Fruit fly (Drosophila melanogaster) Kc167 (cell line): ENCODE data around the gene Nazo.

Experiments
- Myc ChIP-seq: fragments of >200 bp; optimal IDR thresholded peaks from 2 replicates; lab custom pipeline; 2017; ENCODE audit warnings: missing external identifiers
- Sin3A ChIP-seq: fragments of >200 bp; optimal IDR thresholded peaks from 2 replicates; lab custom pipeline; 2018; ENCODE audit warnings: missing external identifiers
- h ChIP-seq: fragments of >200 bp; optimal IDR thresholded peaks from 3 replicates; lab custom pipeline; 2018; ENCODE audit warnings: missing external identifiers
- insv ChIP-seq: fragments of >200 bp; optimal IDR thresholded peaks from 3 replicates; lab custom pipeline; 2018; ENCODE audit warnings: missing external identifiers
- psq ChIP-seq: fragments of >200 bp; optimal IDR thresholded peaks from 2 replicates; lab custom pipeline; 2017; ENCODE audit warnings: missing external identifiers
- ttk ChIP-seq: sonication (Bioruptor generic); optimal IDR thresholded peaks from 2 replicates; lab custom pipeline; 2017; ENCODE audit warnings: missing external identifiers

Nazo gene

DNA sequence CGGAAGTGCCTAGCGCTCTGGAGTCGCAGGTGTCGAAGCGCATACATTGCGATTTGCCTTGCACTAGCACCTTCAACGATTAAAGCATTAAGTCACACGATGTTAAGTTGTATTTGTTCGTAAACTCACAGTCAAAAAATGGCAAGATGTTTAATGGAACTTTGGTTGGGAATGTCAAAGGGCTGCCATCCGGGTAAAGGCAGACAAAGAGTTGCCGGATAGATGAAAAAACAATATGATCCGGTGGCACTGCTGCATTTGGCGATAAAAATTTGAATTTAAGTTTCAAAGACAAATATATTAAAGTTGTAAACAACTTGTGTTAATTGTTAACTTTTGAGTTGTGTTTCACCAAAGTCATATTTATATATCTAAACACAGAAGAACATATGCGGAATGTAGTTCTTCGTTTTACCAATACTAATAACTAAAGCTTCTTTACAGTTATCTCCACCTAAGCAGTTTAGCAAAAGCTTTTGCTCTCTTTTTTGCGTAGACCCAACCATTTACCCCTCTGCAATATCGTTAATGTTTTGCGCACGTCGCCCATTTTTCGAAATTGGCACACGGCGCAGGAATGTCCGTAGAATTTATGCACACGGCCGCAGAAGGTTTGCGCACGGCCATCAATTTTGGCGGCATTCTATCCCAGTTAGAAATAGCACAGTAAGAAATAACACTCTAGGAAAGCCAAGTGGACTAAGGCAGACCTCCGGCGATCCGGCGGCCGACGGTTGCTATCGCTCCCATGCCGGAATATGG is 28.8 kb downstream of the Nazo start, which contains the start of gene Coq2:
Gene Coq2 (minus strand): TSS at position 200 of the 762 bp plus-strand sequence.
- TF ChIP-seq h (no peak), insv (lab: Kevin White, UChicago) (no peak), Myc (lab: Kevin White, UChicago) (no peak), psq (lab: Kevin White, UChicago) (no peak), ttk (lab: Kevin White, UChicago) (no peak), Sin3A (lab: Kevin White, UChicago) (no peak)

DNA sequence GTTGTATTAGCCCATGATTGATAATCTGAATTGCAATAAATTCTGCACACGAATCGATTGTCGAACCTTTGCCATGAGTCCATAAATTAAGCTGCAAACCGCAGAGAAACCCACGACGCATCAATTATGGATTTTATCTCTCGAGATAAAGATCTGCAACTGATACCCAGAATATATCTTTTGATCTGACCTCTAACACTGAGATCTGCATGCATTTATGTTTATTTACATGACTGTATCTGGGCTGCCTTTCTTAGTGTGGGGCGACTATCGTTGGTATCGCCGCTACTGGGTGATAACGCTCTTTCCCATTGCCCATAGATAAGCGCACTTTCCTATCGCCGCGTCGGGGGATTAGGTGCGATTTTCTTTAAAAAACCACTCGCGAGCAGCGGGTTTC is 29.5 kb downstream of the Nazo start, which contains the start of gene Ctr1B:
Gene Ctr1B (plus strand): TSS at position 398 of the 400 bp plus-strand sequence.
- TF ChIP-seq Sin3A (lab: Kevin White, UChicago) (no peak), psq (lab: Kevin White, UChicago) (no peak), insv (lab: Kevin White, UChicago) (no peak), h (no peak), ttk (lab: Kevin White, UChicago) (no peak), Myc (lab: Kevin White, UChicago) (no peak)

DNA sequence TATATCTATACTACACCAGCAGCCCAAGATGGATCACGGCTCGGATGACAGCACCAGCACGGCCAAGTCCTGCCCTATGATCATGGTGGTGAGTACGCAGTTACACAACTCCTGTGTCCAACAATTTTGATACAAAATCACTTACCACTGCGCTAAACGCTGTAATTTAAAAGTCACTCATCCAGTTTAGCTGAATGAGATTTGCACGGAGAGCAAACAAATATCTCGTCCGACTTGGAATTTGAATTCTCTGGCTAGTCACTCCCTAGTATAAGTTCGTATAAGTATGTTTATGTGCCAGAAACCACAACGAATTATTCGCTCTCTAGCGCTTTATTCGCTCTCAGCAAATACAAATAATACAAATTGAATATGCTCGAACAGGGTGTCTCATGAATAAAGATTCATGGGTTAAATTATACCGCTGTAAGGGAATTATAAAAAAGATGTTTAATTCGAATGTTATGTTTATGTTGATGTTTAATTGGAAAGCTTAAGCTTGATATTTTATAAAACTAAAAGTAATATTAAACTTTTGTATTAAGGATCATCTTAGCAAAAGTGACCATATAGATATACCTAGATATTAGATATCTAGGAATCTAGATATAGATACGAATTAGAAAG is 30.1 kb downstream of the Nazo start:
- TF ChIP-seq Myc (lab: Kevin White, UChicago) (no peak), ttk (lab: Kevin White, UChicago) (no peak), psq (lab: Kevin White, UChicago) (no peak), h (no peak), insv (lab: Kevin White, UChicago) (no peak), Sin3A (lab: Kevin White, UChicago) (no peak)

DNA sequence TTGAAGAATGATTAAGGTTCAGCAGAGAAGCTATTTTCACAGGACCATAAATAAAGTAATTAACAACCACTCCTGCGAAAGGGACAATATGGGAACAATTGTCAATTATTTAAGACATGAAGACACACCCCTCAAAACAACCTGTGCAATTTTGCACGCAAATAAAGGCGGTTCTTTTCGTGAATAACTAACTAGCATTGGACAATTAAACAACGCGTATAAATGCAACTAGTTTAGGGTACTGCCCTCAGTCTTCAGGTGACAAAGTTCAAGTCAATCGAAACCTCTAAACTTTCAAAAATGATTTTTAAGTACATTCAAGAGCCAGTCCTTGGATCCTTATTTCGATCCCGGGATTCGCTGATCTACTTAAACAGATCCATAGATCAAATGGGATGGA is 33.8 kb downstream of the Nazo start, which contains the start of gene Or85a:
Gene Or85a (plus strand): TSS at position 301 of the 400 bp plus-strand sequence.
- no peak for TF ChIP-seq Sin3A (lab: Kevin White, UChicago)
- no peak for TF ChIP-seq h
- no peak for TF ChIP-seq insv (lab: Kevin White, UChicago)
- TF ChIP-seq ttk (lab: Kevin White, UChicago) = no peak
- TF ChIP-seq Myc (lab: Kevin White, UChicago) = no peak
- no peak for TF ChIP-seq psq (lab: Kevin White, UChicago)

DNA sequence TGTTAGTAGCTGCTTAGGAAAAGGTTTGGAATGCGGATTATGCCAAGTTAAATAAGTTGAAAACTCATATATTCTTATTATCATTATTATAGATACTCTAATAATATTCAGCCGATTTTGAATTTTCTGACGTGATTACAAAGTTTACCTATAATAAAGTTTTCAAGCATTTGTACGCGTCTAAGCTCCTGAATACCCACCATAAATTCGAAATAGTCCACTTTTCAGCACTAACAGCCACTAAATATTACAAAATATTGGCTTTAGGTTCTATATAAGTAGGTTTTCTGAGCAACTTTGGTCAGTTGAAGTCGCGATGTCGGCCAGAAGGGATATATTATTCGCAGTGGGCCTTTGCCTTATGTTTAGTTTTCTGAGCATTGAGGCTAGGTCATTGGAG is 36.3 kb downstream of the Nazo start, which contains the start of gene CG7443:
Gene CG7443 (plus strand): TSS at position 301 of the 400 bp plus-strand sequence.
- TF ChIP-seq psq (lab: Kevin White, UChicago) (no peak), h (no peak), ttk (lab: Kevin White, UChicago) (no peak), Myc (lab: Kevin White, UChicago) (no peak), Sin3A (lab: Kevin White, UChicago) (no peak), insv (lab: Kevin White, UChicago) (no peak)

DNA sequence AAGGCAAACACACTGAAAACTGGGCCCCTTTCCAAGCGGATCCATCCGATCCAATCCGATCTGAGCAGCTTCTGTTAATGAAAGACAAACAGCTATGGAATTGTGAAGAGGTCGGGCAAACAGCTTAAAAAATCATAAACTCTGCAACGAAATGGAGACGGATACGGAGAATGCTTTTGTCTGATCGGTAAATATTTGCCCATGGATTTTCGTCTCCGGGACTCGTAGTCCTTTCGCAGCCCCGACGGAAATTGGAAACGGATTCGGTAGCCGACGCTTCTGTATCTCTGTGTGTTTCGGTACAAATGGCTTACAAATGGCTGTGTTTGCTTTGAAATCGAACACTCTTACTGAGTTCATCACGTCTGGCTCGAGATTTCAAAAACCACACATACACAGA is 39.2 kb downstream of the Nazo start:
- no peak for TF ChIP-seq Sin3A (lab: Kevin White, UChicago)
- no peak for TF ChIP-seq h
- no peak for TF ChIP-seq psq (lab: Kevin White, UChicago)
- no peak for TF ChIP-seq Myc (lab: Kevin White, UChicago)
- TF ChIP-seq ttk (lab: Kevin White, UChicago) = no peak
- TF ChIP-seq insv (lab: Kevin White, UChicago) = no peak

DNA sequence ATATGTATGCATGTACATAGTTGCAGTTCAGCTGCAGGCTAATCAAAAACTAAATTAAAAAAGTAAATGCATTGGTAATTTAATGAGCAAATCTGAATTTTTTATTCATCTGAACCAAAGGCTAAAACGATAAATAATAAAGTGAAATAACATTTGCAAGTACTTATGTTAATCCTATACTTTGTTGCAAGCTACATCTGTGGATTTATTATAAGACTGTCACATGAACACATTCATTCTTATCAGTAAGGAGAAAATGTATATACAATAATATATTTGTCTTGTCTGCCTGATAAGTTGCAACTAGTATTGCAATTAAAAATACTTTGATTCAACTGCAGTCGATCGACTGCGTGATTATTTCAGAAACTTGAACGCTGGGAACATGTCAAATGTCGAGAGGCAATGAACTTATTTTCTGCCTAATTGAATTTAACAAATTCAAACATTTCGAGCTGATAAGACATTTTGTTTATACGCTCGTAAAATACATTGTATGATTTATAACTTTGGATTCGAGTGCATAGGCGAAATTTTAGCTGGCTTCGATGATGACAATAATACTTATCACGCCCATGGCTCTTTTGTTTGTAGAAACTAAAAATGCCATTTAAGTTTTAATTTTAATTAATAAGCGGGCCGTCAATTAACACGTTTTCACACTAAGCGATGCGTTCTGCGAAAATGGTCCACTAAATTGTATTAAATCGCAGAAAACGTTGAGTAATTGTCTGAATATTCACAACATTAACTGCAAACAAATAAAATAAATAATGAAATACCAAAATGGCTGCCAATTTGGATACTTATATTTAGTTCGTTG is 40.5 kb downstream of the Nazo start:
- TF ChIP-seq insv (lab: Kevin White, UChicago) (no peak), ttk (lab: Kevin White, UChicago) (no peak), Sin3A (lab: Kevin White, UChicago) (no peak), psq (lab: Kevin White, UChicago) (no peak), h (no peak), Myc (lab: Kevin White, UChicago) (no peak)

DNA sequence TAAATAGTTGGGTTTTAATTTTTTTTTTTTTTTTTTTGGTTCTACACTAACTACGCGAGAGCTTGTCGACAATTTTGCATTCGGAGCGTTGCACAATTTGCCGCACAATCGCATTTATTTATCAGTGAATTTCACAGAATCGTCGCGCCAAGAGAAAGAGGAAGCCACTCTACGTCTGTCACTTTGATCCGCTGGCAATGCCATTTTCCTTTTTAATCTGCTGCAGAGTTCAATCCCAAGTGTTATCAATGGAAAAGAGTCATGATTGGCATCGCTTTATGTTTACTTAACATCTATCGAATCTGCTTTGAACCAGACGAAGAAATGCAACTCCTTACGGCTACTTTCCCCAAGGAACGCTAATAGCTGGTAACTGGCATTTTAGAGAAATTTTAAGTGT is 42.0 kb downstream of the Nazo start:
- TF ChIP-seq Sin3A (lab: Kevin White, UChicago) = no peak
- no peak for TF ChIP-seq Myc (lab: Kevin White, UChicago)
- no peak for TF ChIP-seq insv (lab: Kevin White, UChicago)
- TF ChIP-seq psq (lab: Kevin White, UChicago) = no peak
- TF ChIP-seq h = no peak

DNA sequence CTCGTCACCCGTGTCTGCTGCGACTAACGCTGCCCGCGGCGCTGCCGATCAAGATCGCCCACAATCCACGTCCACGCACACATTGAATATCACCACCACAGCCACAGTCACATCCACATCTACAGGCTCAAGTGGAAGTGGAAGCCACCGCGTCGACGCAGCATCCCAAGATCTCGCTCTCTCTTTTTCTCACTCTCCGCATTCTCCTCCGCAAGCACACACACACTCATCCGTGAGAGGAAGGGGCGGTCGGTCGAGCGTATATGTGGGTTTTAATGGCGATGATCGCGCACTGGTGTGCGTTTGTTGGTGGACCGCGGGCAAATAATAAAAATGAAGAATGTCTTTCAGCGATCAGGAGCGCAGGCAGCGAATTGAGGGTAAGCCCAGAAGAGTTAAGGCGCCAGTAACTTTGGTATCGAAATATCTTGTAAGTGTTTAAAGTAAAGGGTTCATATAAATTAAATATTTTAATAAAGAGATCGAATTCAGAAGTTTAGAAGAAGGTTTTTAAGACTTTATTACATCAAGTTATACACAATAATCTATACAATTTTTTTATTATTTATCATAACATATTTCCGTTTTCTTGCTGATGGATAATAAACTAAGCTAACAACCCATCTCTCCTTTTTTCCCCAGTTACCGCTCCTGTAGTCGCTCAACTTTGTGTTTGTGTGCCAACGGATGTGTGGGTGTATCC is 46.2 kb downstream of the Nazo start, which contains the start of gene Poxm:
Gene Poxm (minus strand): TSS at position 25 of the 703 bp plus-strand sequence.
- TF ChIP-seq ttk (lab: Kevin White, UChicago) (no peak), psq (lab: Kevin White, UChicago) (no peak), Sin3A (lab: Kevin White, UChicago) (no peak), h (no peak), insv (lab: Kevin White, UChicago) (no peak), Myc (lab: Kevin White, UChicago) (no peak)

DNA sequence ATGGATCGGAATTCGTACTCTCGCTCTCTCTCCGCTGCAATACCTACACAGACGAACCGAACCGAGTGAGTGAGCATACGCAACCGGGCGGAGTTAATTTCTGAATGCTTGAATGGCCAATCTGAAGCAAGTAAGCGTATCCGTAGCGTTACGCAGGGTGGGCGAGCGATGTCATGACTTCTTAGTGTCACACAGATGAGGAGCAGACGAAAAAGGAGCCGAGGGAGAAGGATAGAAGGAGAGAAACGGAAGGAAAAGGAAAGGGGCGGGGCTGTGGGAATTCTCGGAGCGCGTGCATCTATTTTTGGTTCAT is 46.8 kb downstream of the Nazo start:
- no peak for TF ChIP-seq Sin3A (lab: Kevin White, UChicago)
- TF ChIP-seq h = no peak
- no peak for TF ChIP-seq ttk (lab: Kevin White, UChicago)
- TF ChIP-seq psq (lab: Kevin White, UChicago) = no peak
- TF ChIP-seq Myc (lab: Kevin White, UChicago) = no peak
- TF ChIP-seq insv (lab: Kevin White, UChicago) = no peak
